Worm (Caenorhabditis elegans) whole organism, mixed stage, embryonic: ENCODE data around the gene T04G9.6.

Experiments
- bed-3 ChIP-seq: fragments of 200-800 bp; sonication (Bioruptor generic); optimal IDR thresholded peaks from 3 replicates; lab custom pipeline; 2018; ENCODE audit warnings: mild to moderate bottlenecking, missing genetic modification characterization, moderate library complexity, missing compliant biosample characterization
- ceh-43 ChIP-seq: fragments of 200-800 bp; sonication (Bioruptor generic); optimal IDR thresholded peaks from 2 replicates; lab custom pipeline; 2018; ENCODE audit warnings: mild to moderate bottlenecking, missing genetic modification characterization, moderate library complexity, missing compliant biosample characterization
- ceh-83 ChIP-seq: fragments of 200-800 bp; sonication (Bioruptor generic); optimal IDR thresholded peaks from 2 replicates; lab custom pipeline; 2018; ENCODE audit warnings: mild to moderate bottlenecking, missing genetic modification characterization, missing compliant biosample characterization
- ham-2 ChIP-seq: fragments of 200-800 bp; sonication (Bioruptor generic); optimal IDR thresholded peaks from 2 replicates; lab custom pipeline; 2018; ENCODE audit warnings: mild to moderate bottlenecking, missing genetic modification characterization, missing compliant biosample characterization
- lin-13 ChIP-seq: fragments of 150-350 bp; optimal IDR thresholded peaks from 2 replicates; lab custom pipeline; 2014; ENCODE audit warnings: missing biosample characterization, missing genetic modification characterization
- pha-4 ChIP-seq: fragments of 150-350 bp; optimal IDR thresholded peaks from 2 replicates; lab custom pipeline; 2018; ENCODE audit warnings: missing biosample characterization, missing genetic modification reagents, missing genetic modification characterization
- snpc-4 ChIP-seq: fragments of 150-350 bp; optimal IDR thresholded peaks from 2 replicates; lab custom pipeline; 2014; ENCODE audit warnings: missing biosample characterization, missing genetic modification characterization
- sptf-1 ChIP-seq: sonication (generic microtip); optimal IDR thresholded peaks from 2 replicates; lab custom pipeline; 2017; ENCODE audit warnings: mild to moderate bottlenecking, missing genetic modification characterization, moderate library complexity, missing compliant biosample characterization
- tbx-8 ChIP-seq: fragments of 200-800 bp; sonication (Bioruptor generic); optimal IDR thresholded peaks from 2 replicates; lab custom pipeline; 2018; ENCODE audit warnings: mild to moderate bottlenecking, missing genetic modification characterization, moderate library complexity, missing compliant biosample characterization
- unc-62 ChIP-seq: fragments of 150-350 bp; optimal IDR thresholded peaks from 2 replicates; lab custom pipeline; 2014; ENCODE audit warnings: missing biosample characterization, missing genetic modification reagents, missing genetic modification characterization
- ztf-11 ChIP-seq: fragments of 150-350 bp; optimal IDR thresholded peaks from 2 replicates; lab custom pipeline; 2014; ENCODE audit warnings: missing biosample characterization, missing genetic modification characterization

DNA sequence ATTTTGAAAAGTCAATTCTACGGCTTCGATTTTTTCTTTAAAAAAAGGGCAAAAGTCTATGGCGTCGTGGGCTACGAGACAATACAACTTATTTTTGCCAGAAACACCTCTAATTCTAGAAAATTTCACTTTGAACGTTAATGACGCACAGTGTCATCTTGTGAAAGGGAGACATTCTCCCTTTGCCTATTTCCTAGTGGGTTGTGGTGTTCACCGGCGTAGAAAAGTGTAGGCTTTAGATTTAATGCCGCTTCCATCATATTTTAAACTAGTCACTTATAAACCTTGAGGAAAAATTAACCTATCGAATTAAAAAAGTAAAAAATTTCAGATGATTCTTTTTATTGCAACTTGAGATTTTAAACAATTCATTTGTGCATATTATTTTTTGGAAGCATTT lies 615 bp upstream of the T04G9.6 start:
- TF ChIP-seq pha-4 (tag; lab: Kevin White, UChicago), result no peak
- no peak for TF ChIP-seq snpc-4 (tag; lab: Kevin White, UChicago)
- no peak for TF ChIP-seq sptf-1 (tag; lab: Kevin White, UChicago)
- TF ChIP-seq ceh-83 (GFP tag; lab: Kevin White, UChicago), result no peak
- TF ChIP-seq ceh-43 (GFP tag; lab: Kevin White, UChicago), result no peak
- TF ChIP-seq unc-62, result no peak
- no peak for TF ChIP-seq ztf-11 (tag; lab: Kevin White, UChicago)
- no peak for TF ChIP-seq bed-3 (GFP tag; lab: Kevin White, UChicago)
- no peak for TF ChIP-seq tbx-8 (GFP tag; lab: Kevin White, UChicago)
- TF ChIP-seq lin-13 (tag; lab: Kevin White, UChicago), result no peak
- TF ChIP-seq ham-2 (GFP tag; lab: Kevin White, UChicago), result no peak
